Worm (Caenorhabditis elegans) whole organism, late embryonic: Measurements from ENCODE around the gene R04D3.4.

Source experiments
- F13H6.1 ChIP-seq: sonication (generic microtip); optimal IDR thresholded peaks from 2 replicates; lab custom pipeline; 2016; ENCODE audit warnings: missing genetic modification characterization, missing compliant biosample characterization
- K02D7.2 ChIP-seq: sonication (generic microtip); optimal IDR thresholded peaks from 2 replicates; lab custom pipeline; 2017; ENCODE audit warnings: mild to moderate bottlenecking, missing genetic modification characterization, missing compliant biosample characterization
- K09A11.1 ChIP-seq: sonication (generic microtip); optimal IDR thresholded peaks from 2 replicates; lab custom pipeline; 2017; ENCODE audit warnings: antibody characterized with exemption, mild to moderate bottlenecking, missing genetic modification characterization, missing compliant biosample characterization; ENCODE audit not compliant: insufficient read depth
- T23F11.4 ChIP-seq: fragments of 200-800 bp; sonication (Bioruptor generic); optimal IDR thresholded peaks from 2 replicates; lab custom pipeline; 2018; ENCODE audit warnings: mild to moderate bottlenecking, missing genetic modification characterization, missing compliant biosample characterization
- Y22D7AL.16 ChIP-seq: sonication (generic microtip); optimal IDR thresholded peaks from 2 replicates; lab custom pipeline; 2016; ENCODE audit warnings: missing genetic modification characterization, missing compliant biosample characterization
- ahr-1 ChIP-seq: sonication (generic microtip); optimal IDR thresholded peaks from 2 replicates; lab custom pipeline; 2016; ENCODE audit warnings: missing genetic modification characterization, missing compliant biosample characterization
- ama-1 ChIP-seq: fragments of 150-350 bp; optimal IDR thresholded peaks from 2 replicates; lab custom pipeline; 2014
- ceh-14 ChIP-seq: sonication (generic microtip); optimal IDR thresholded peaks from 2 replicates; lab custom pipeline; 2016; ENCODE audit warnings: missing genotype, missing genetic modification characterization, missing compliant biosample characterization
- ceh-2 ChIP-seq: sonication (generic microtip); optimal IDR thresholded peaks from 2 replicates; lab custom pipeline; 2016; ENCODE audit warnings: missing genotype, missing genetic modification characterization, missing compliant biosample characterization
- ceh-24 ChIP-seq: sonication (generic microtip); optimal IDR thresholded peaks from 2 replicates; lab custom pipeline; 2016; ENCODE audit warnings: mild to moderate bottlenecking, missing genetic modification characterization, missing compliant biosample characterization
- ceh-30 ChIP-seq: fragments of 150-350 bp; optimal IDR thresholded peaks from 2 replicates; lab custom pipeline; 2014; ENCODE audit warnings: missing biosample characterization, missing genetic modification characterization
- ceh-31 ChIP-seq: sonication (generic microtip); optimal IDR thresholded peaks from 2 replicates; lab custom pipeline; 2016; ENCODE audit warnings: missing genetic modification characterization, missing compliant biosample characterization
- ceh-48 ChIP-seq: sonication (generic microtip); optimal IDR thresholded peaks from 2 replicates; lab custom pipeline; 2016; ENCODE audit warnings: missing genetic modification characterization, inconsistent platforms, missing compliant biosample characterization
- che-1 ChIP-seq: sonication (generic microtip); optimal IDR thresholded peaks from 2 replicates; lab custom pipeline; 2016; ENCODE audit warnings: mild to moderate bottlenecking, missing genetic modification characterization, missing compliant biosample characterization
- dmd-4 ChIP-seq: sonication (generic microtip); optimal IDR thresholded peaks from 2 replicates; lab custom pipeline; 2016; ENCODE audit warnings: borderline replicate concordance, missing genetic modification characterization, missing compliant biosample characterization
- elt-2 ChIP-seq: sonication (generic microtip); optimal IDR thresholded peaks from 2 replicates; lab custom pipeline; 2016; ENCODE audit warnings: missing genetic modification reagents, missing genetic modification characterization, missing compliant biosample characterization
- elt-4 ChIP-seq: sonication (generic microtip); optimal IDR thresholded peaks from 2 replicates; lab custom pipeline; 2016; ENCODE audit warnings: missing genetic modification characterization, missing compliant biosample characterization
- ets-4 ChIP-seq: sonication (generic microtip); optimal IDR thresholded peaks from 2 replicates; lab custom pipeline; 2016; ENCODE audit warnings: missing genetic modification characterization, missing compliant biosample characterization
- eyg-1 ChIP-seq: sonication (generic microtip); optimal IDR thresholded peaks from 2 replicates; lab custom pipeline; 2016; ENCODE audit warnings: missing genotype, missing genetic modification characterization, missing compliant biosample characterization
- fkh-6 ChIP-seq: sonication (generic microtip); optimal IDR thresholded peaks from 2 replicates; lab custom pipeline; 2016; ENCODE audit warnings: missing genetic modification characterization, missing compliant biosample characterization
- gmeb-2 ChIP-seq: sonication (generic microtip); optimal IDR thresholded peaks from 2 replicates; lab custom pipeline; 2016; ENCODE audit warnings: missing genetic modification characterization, inconsistent platforms, missing compliant biosample characterization
- hlh-13 ChIP-seq: fragments of 200-800 bp; sonication (Bioruptor generic); optimal IDR thresholded peaks from 2 replicates; lab custom pipeline; 2018; ENCODE audit warnings: mild to moderate bottlenecking, missing genetic modification characterization, missing compliant biosample characterization
- hlh-15 ChIP-seq: sonication (generic microtip); optimal IDR thresholded peaks from 2 replicates; lab custom pipeline; 2016; ENCODE audit warnings: missing genetic modification characterization, missing compliant biosample characterization
- lim-6 ChIP-seq: sonication (generic microtip); optimal IDR thresholded peaks from 2 replicates; lab custom pipeline; 2016; ENCODE audit warnings: missing genetic modification characterization, missing compliant biosample characterization
- mec-3 ChIP-seq: sonication (generic microtip); optimal IDR thresholded peaks from 2 replicates; lab custom pipeline; 2016; ENCODE audit warnings: borderline replicate concordance, missing genetic modification characterization, missing compliant biosample characterization
- nhr-232 ChIP-seq: sonication (generic microtip); optimal IDR thresholded peaks from 2 replicates; lab custom pipeline; 2016; ENCODE audit warnings: missing genetic modification characterization, missing compliant biosample characterization
- npax-4 ChIP-seq: sonication (generic microtip); optimal IDR thresholded peaks from 2 replicates; lab custom pipeline; 2016; ENCODE audit warnings: missing genetic modification characterization, missing compliant biosample characterization
- odd-2 ChIP-seq: sonication (generic microtip); optimal IDR thresholded peaks from 2 replicates; lab custom pipeline; 2017; ENCODE audit warnings: antibody characterized with exemption, mild to moderate bottlenecking, missing genetic modification characterization, missing compliant biosample characterization
- pat-9 ChIP-seq: fragments of 200-800 bp; sonication (Bioruptor generic); optimal IDR thresholded peaks from 2 replicates; lab custom pipeline; 2018; ENCODE audit warnings: mild to moderate bottlenecking, missing genetic modification characterization, moderate library complexity, missing compliant biosample characterization
- pax-1 ChIP-seq: fragments of 150-350 bp; optimal IDR thresholded peaks from 2 replicates; lab custom pipeline; 2014; ENCODE audit warnings: missing biosample characterization, missing genetic modification characterization
- pha-4 ChIP-seq: fragments of 150-350 bp; optimal IDR thresholded peaks from 2 replicates; lab custom pipeline; 2018; ENCODE audit warnings: missing biosample characterization, missing genetic modification reagents, missing genetic modification characterization
- pqm-1 ChIP-seq: sonication (generic microtip); optimal IDR thresholded peaks from 2 replicates; lab custom pipeline; 2016; ENCODE audit warnings: missing genetic modification characterization, missing compliant biosample characterization
- rnt-1 ChIP-seq: sonication (generic microtip); optimal IDR thresholded peaks from 2 replicates; lab custom pipeline; 2016; ENCODE audit warnings: missing genetic modification characterization, missing compliant biosample characterization
- sox-2 ChIP-seq: fragments of 200-800 bp; sonication (Bioruptor generic); IDR thresholded peaks from 2 replicates; pipeline ENCODE4 v1.3.6; 2022; ENCODE audit warnings: missing genetic modification reagents, missing genetic modification characterization, missing compliant biosample characterization
- sox-4 ChIP-seq: sonication (generic microtip); optimal IDR thresholded peaks from 2 replicates; lab custom pipeline; 2017; ENCODE audit warnings: mild to moderate bottlenecking, missing genetic modification characterization, inconsistent platforms, missing compliant biosample characterization
- syd-9 ChIP-seq: sonication (generic microtip); optimal IDR thresholded peaks from 2 replicates; lab custom pipeline; 2016; ENCODE audit warnings: mild to moderate bottlenecking, missing genetic modification characterization, moderate library complexity, missing compliant biosample characterization
- tbx-2 ChIP-seq: sonication (generic microtip); optimal IDR thresholded peaks from 2 replicates; lab custom pipeline; 2016; ENCODE audit warnings: missing genetic modification characterization, missing compliant biosample characterization
- tbx-7 ChIP-seq: sonication (generic microtip); optimal IDR thresholded peaks from 2 replicates; lab custom pipeline; 2016; ENCODE audit warnings: missing genotype, missing genetic modification characterization, missing compliant biosample characterization
- ttx-3 ChIP-seq: sonication (generic microtip); optimal IDR thresholded peaks from 2 replicates; lab custom pipeline; 2016; ENCODE audit warnings: missing genetic modification reagents, missing genetic modification characterization, missing compliant biosample characterization
- unc-3 ChIP-seq, 2 experiments: fragments of 200-800 bp in 1 of 2; sonication (Bioruptor generic) in 1 of 2; sonication (generic microtip) in 1 of 2; conservative IDR thresholded peaks in 1 of 2; optimal IDR thresholded peaks in 1 of 2; 2 replicates each; pipeline versions ENCODE4 v1.3.6 to Lab custom; 2016 to 2022; ENCODE audit warnings: missing compliant biosample characterization in 2 of 2, missing genetic modification characterization in 2 of 2, missing genetic modification reagents in 1 of 2
- unc-55 ChIP-seq: sonication (generic microtip); optimal IDR thresholded peaks from 2 replicates; lab custom pipeline; 2017; ENCODE audit warnings: missing biosample characterization, missing genetic modification reagents, missing genetic modification characterization
- zip-5 ChIP-seq: sonication (generic microtip); optimal IDR thresholded peaks from 2 replicates; lab custom pipeline; 2016; ENCODE audit warnings: missing genetic modification characterization, missing compliant biosample characterization
- ztf-16 ChIP-seq: sonication (generic microtip); optimal IDR thresholded peaks from 2 replicates; lab custom pipeline; 2017; ENCODE audit warnings: missing genetic modification characterization, missing compliant biosample characterization

R04D3.4 gene

ce11 chrX:13306869-13307446 is 18.3 kb upstream of the R04D3.4 start (continued):
- TF ChIP-seq ceh-30 = peak; percentile 54
- TF ChIP-seq ama-1 (lab: Kevin White, UChicago) = no peak
- TF ChIP-seq ttx-3 = peak; percentile 91
- TF ChIP-seq hlh-15 (tag; lab: Kevin White, UChicago) = peak; percentile 87
- peak; percentile 89 for TF ChIP-seq sox-4 (tag; lab: Kevin White, UChicago)
- peak; percentile 92 for TF ChIP-seq sox-2 (GFP tag; lab: Robert Waterston, UW)
- peak; percentile 69 for TF ChIP-seq odd-2 (tag; lab: Kevin White, UChicago)
- peak; percentile 83 for TF ChIP-seq K09A11.1 (tag; lab: Kevin White, UChicago)
- peak; percentile 62 for TF ChIP-seq unc-55 (GFP tag; lab: Kevin White, UChicago)
- peak; percentile 82 for TF ChIP-seq ceh-31 (tag; lab: Kevin White, UChicago)
- peak; percentile 72 for TF ChIP-seq F13H6.1 (tag; lab: Kevin White, UChicago)
- TF ChIP-seq lim-6 (tag; lab: Kevin White, UChicago) = peak; percentile 64
- peak; percentile 78 for TF ChIP-seq ceh-14 (tag; lab: Kevin White, UChicago)
- peak; percentile 91 for TF ChIP-seq npax-4 (tag; lab: Kevin White, UChicago)
- TF ChIP-seq ztf-16 (tag; lab: Kevin White, UChicago) = peak; percentile 88
- peak; percentile 91 for TF ChIP-seq che-1 (tag; lab: Kevin White, UChicago)
- no peak for TF ChIP-seq elt-4 (tag; lab: Kevin White, UChicago)
- TF ChIP-seq ceh-2 (tag; lab: Kevin White, UChicago) = peak; percentile 83
- peak; percentile 82 for TF ChIP-seq hlh-13 (GFP tag; lab: Kevin White, UChicago)
- peak; percentile 89 for TF ChIP-seq syd-9
- TF ChIP-seq dmd-4 = peak; percentile 89
- peak; percentile 52 for TF ChIP-seq ets-4 (tag; lab: Kevin White, UChicago)
- TF ChIP-seq T23F11.4 = peak; percentile 88
- TF ChIP-seq ceh-48 (tag; lab: Kevin White, UChicago) = peak; percentile 80
- TF ChIP-seq Y22D7AL.16 = peak; percentile 90
- TF ChIP-seq pha-4 (tag; lab: Kevin White, UChicago) = no peak
- peak; percentile 80 for TF ChIP-seq rnt-1
- no peak for TF ChIP-seq mec-3 (tag; lab: Kevin White, UChicago)
- TF ChIP-seq nhr-232 = peak; percentile 82
- TF ChIP-seq ahr-1 (tag; lab: Kevin White, UChicago) = peak; percentile 86
- peak; percentile 86 for TF ChIP-seq eyg-1 (tag; lab: Kevin White, UChicago)

ce11 chrX:13305779-13306178 is 17.2 kb upstream of the R04D3.4 start, which contains the start of gene srd-43:
TSS of gene srd-43 (minus strand) at chrX:13305844.
- no peak for TF ChIP-seq mec-3 (tag; lab: Kevin White, UChicago)
- TF ChIP-seq ceh-24 (tag; lab: Kevin White, UChicago) = no peak
- no peak for TF ChIP-seq pax-1 (tag; lab: Kevin White, UChicago)
- no peak for TF ChIP-seq pat-9 (tag; lab: Kevin White, UChicago)
- no peak for TF ChIP-seq lim-6 (tag; lab: Kevin White, UChicago)
- TF ChIP-seq rnt-1 = no peak
- TF ChIP-seq tbx-2 = no peak
- no peak for TF ChIP-seq tbx-7

DNA sequence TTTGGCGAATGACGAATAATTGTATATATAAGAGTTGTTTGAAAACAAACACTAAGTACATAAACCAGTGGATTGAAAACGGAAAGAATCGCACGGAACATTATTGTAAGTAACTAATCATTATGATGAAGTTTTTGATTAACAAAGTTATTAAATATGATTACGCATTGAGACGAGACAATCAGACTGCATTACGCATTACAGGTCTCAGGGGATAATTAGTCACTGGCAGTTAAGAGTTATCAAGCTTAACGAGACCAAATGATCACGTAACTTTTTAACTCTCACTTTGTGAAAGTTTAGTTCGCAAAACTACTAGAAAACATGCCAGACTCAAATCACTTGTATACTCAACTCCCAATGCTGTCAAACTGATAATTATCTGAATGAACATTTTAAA is 14.7 kb upstream of the R04D3.4 start, which contains the start of gene srd-42:
TSS of gene srd-42 (minus strand) at position 101 of the 400 bp plus-strand sequence.
- TF ChIP-seq eyg-1 (tag; lab: Kevin White, UChicago) (no peak), ztf-16 (tag; lab: Kevin White, UChicago) (no peak), ceh-2 (tag; lab: Kevin White, UChicago) (no peak)

ce11 chrX:13300503-13300902 is 11.9 kb upstream of the R04D3.4 start, which contains the start of gene srd-39:
TSS of gene srd-39 (minus strand) at chrX:13300603.
- no peak for TF ChIP-seq gmeb-2 (tag; lab: Kevin White, UChicago)
- no peak for TF ChIP-seq fkh-6 (tag; lab: Kevin White, UChicago)
- no peak for TF ChIP-seq elt-4 (tag; lab: Kevin White, UChicago)
- TF ChIP-seq syd-9 = no peak
- TF ChIP-seq elt-2 = no peak
- TF ChIP-seq odd-2 (tag; lab: Kevin White, UChicago) = no peak
- TF ChIP-seq pha-4 (tag; lab: Kevin White, UChicago) = no peak
- TF ChIP-seq zip-5 (tag; lab: Kevin White, UChicago) = no peak
- no peak for TF ChIP-seq ets-4 (tag; lab: Kevin White, UChicago)
- TF ChIP-seq unc-3 (GFP tag; conservative IDR thresholded peaks at IDR 0.05; lab: Robert Waterston, UW) = no peak
- no peak for TF ChIP-seq unc-3 (tag; optimal IDR thresholded peaks at IDR 0.05; lab: Kevin White, UChicago)
- TF ChIP-seq K02D7.2 = no peak
- TF ChIP-seq pqm-1 = no peak
- no peak for TF ChIP-seq Y22D7AL.16
- TF ChIP-seq mec-3 (tag; lab: Kevin White, UChicago) = no peak
- TF ChIP-seq ttx-3 = no peak
- no peak for TF ChIP-seq ceh-2 (tag; lab: Kevin White, UChicago)
- no peak for TF ChIP-seq npax-4 (tag; lab: Kevin White, UChicago)
